Fruit fly (Drosophila melanogaster): Measurements from ENCODE around the gene CG11583.
A peak's percentile ranks its signal among the peaks of the same experiment; 100 is the strongest.

The CG11583 gene

dm6 chr3L:4269920-4270319, 12.7 kb downstream of the CG11583 start (continued):
- TF ChIP-seq CG13287 (GFP tag; IDR thresholded peaks at IDR 0.05; ENCODE audit: partially characterized antibody), result no peak
- TF ChIP-seq CG14441 (GFP tag; IDR thresholded peaks at IDR 0.05), result peak; percentile 53
- peak; percentile 53 for TF ChIP-seq caup (GFP tag; optimal IDR thresholded peaks at IDR 0.05; ENCODE audit: severe bottlenecking)
- TF ChIP-seq HmgZ (tag; optimal IDR thresholded peaks at IDR 0.05), result peak; percentile 44
- TF ChIP-seq Bteb2 (GFP tag; optimal IDR thresholded peaks at IDR 0.05), result no peak
- TF ChIP-seq da (GFP tag; optimal IDR thresholded peaks at IDR 0.05), result no peak
- TF ChIP-seq CG33557 (GFP tag; optimal IDR thresholded peaks at IDR 0.05), result peak; percentile 69
- TF ChIP-seq ham (GFP tag; IDR thresholded peaks at IDR 0.05), result no peak
- peak; percentile 38; the same call in 1 of the 2 replicates for TF ChIP-seq CG14014 (GFP tag; IDR thresholded peaks at IDR 0.05)
- TF ChIP-seq CG10979 (tag; optimal IDR thresholded peaks at IDR 0.05), result peak; percentile 82
- no peak for TF ChIP-seq CG3065 (GFP tag; optimal IDR thresholded peaks at IDR 0.05)
- TF ChIP-seq sob (GFP tag; IDR thresholded peaks at IDR 0.05), result peak; percentile 61; the same call in 1 of the 2 replicates
- peak; percentile 84 for TF ChIP-seq Sox100B (GFP tag; optimal IDR thresholded peaks at IDR 0.05)
- TF ChIP-seq CG12769 (tag; optimal IDR thresholded peaks at IDR 0.05), result peak; percentile 28
- TF ChIP-seq CG7928 (GFP tag; optimal IDR thresholded peaks at IDR 0.05), result peak; percentile 8
- peak; percentile 24 for TF ChIP-seq CG10543 (GFP tag; optimal IDR thresholded peaks at IDR 0.05)
- TF ChIP-seq CG14667 (GFP tag; IDR thresholded peaks at IDR 0.05), result peak; percentile 35; the same call in 1 of the 2 replicates
- TF ChIP-seq TFAM (GFP tag; optimal IDR thresholded peaks at IDR 0.05), result no peak
- TF ChIP-seq CG30020 (tag; optimal IDR thresholded peaks at IDR 0.05), result peak; percentile 29
- TF ChIP-seq Sry-δ (GFP tag; optimal IDR thresholded peaks at IDR 0.05), result no peak
- TF ChIP-seq emc (GFP tag; optimal IDR thresholded peaks at IDR 0.05), result no peak
- peak; percentile 35; the same call in 1 of the 2 replicates for TF ChIP-seq CG4404 (GFP tag; IDR thresholded peaks at IDR 0.05)
- peak; percentile 81 for TF ChIP-seq phol (tag; optimal IDR thresholded peaks at IDR 0.05)
- no peak for TF ChIP-seq CG9609 (GFP tag; optimal IDR thresholded peaks at IDR 0.05)
- no peak for TF ChIP-seq Atf3 (GFP tag; optimal IDR thresholded peaks at IDR 0.05)
- TF ChIP-seq aop (GFP tag; IDR thresholded peaks at IDR 0.05), result no peak
- TF ChIP-seq klu (GFP tag; IDR thresholded peaks at IDR 0.05), result no peak
- peak; percentile 53; the same call in 1 of the 2 replicates for TF ChIP-seq CG5953 (GFP tag; IDR thresholded peaks at IDR 0.05)
- peak; percentile 60 for TF ChIP-seq CrebB (tag; optimal IDR thresholded peaks at IDR 0.05)
- no peak for TF ChIP-seq rib (GFP tag; IDR thresholded peaks at IDR 0.05)
- peak; percentile 75 for TF ChIP-seq lbe (GFP tag; optimal IDR thresholded peaks at IDR 0.05)
- TF ChIP-seq en (GFP tag; optimal IDR thresholded peaks at IDR 0.05), result no peak
- TF ChIP-seq CG11695 (GFP tag; IDR thresholded peaks at IDR 0.05), result peak; percentile 78
- no peak for TF ChIP-seq amos (GFP tag; IDR thresholded peaks at IDR 0.05; ENCODE audit: partially characterized antibody)
- peak; percentile 16 for TF ChIP-seq Fer2 (tag; optimal IDR thresholded peaks at IDR 0.05)
- no peak for TF ChIP-seq pb (GFP tag; optimal IDR thresholded peaks at IDR 0.05)
- peak; percentile 15 for TF ChIP-seq MTF-1 (GFP tag; optimal IDR thresholded peaks at IDR 0.05; ENCODE audit: borderline replicate concordance)
- no peak for TF ChIP-seq CG43689 (GFP tag; IDR thresholded peaks at IDR 0.05)
- TF ChIP-seq cwo (GFP tag; optimal IDR thresholded peaks at IDR 0.05), result peak; percentile 68
- no peak for TF ChIP-seq CG4617 (GFP tag; optimal IDR thresholded peaks at IDR 0.05; ENCODE audit: borderline replicate concordance)
- no peak for TF ChIP-seq stwl (tag; optimal IDR thresholded peaks at IDR 0.05)
- no peak for TF ChIP-seq gcm2 (GFP tag; optimal IDR thresholded peaks at IDR 0.05)
- no peak for TF ChIP-seq B-H1 (GFP tag; IDR thresholded peaks at IDR 0.05)
- peak; percentile 6 for TF ChIP-seq CG1603 (tag; optimal IDR thresholded peaks at IDR 0.05)
- peak; percentile 70 for TF ChIP-seq Fer3 (tag; optimal IDR thresholded peaks at IDR 0.05)
- TF ChIP-seq Tbp (GFP tag; optimal IDR thresholded peaks at IDR 0.05), result no peak
- no peak for TF ChIP-seq CG34224 (GFP tag; IDR thresholded peaks at IDR 0.05; ENCODE audit: partially characterized antibody)
- 0 out of 3 replicates have a peak, but pooled peaks have one; percentile 60 for TF ChIP-seq CG11093 (GFP tag; IDR thresholded peaks at IDR 0.05)
- 0 out of 3 replicates have a peak, but pooled peaks have one; percentile 40 for TF ChIP-seq CG2199 (GFP tag; IDR thresholded peaks at IDR 0.05)
- TF ChIP-seq vfl (GFP tag; optimal IDR thresholded peaks at IDR 0.05), result no peak
- no peak for TF ChIP-seq nerfin-2 (GFP tag; IDR thresholded peaks at IDR 0.05; ENCODE audit: partially characterized antibody)
